Worm (Caenorhabditis elegans) whole organism, L2 larva: ENCODE measurements around the gene taf-2.

Experiments
- C34F6.9 ChIP-seq: fragments of 150-350 bp; optimal IDR thresholded peaks from 2 replicates; lab custom pipeline; 2014; ENCODE audit warnings: missing biosample characterization, missing genetic modification characterization
- R02D3.7 ChIP-seq: fragments of 150-350 bp; optimal IDR thresholded peaks from 2 replicates; lab custom pipeline; 2014; ENCODE audit warnings: missing biosample characterization, missing genetic modification characterization
- blmp-1 ChIP-seq: sonication (generic microtip); optimal IDR thresholded peaks from 2 replicates; lab custom pipeline; 2017; ENCODE audit warnings: missing genetic modification characterization, mild to moderate bottlenecking, missing compliant biosample characterization, antibody characterized with exemption, moderate library complexity; ENCODE audit not compliant: insufficient read depth
- elt-1 ChIP-seq: fragments of 150-350 bp; optimal IDR thresholded peaks from 2 replicates; lab custom pipeline; 2014; ENCODE audit warnings: missing biosample characterization, missing genetic modification characterization
- elt-3 ChIP-seq: sonication (generic microtip); optimal IDR thresholded peaks from 2 replicates; lab custom pipeline; 2017; ENCODE audit warnings: missing biosample characterization, missing genetic modification characterization
- nhr-23 ChIP-seq: fragments of 150-350 bp; optimal IDR thresholded peaks from 2 replicates; lab custom pipeline; 2014; ENCODE audit warnings: missing biosample characterization, missing genetic modification reagents, missing genetic modification characterization
- nhr-237 ChIP-seq: fragments of 150-350 bp; optimal IDR thresholded peaks from 2 replicates; lab custom pipeline; 2014; ENCODE audit warnings: missing biosample characterization, missing genetic modification characterization
- nhr-25 ChIP-seq: fragments of 150-350 bp; sonication (generic microtip); optimal IDR thresholded peaks from 3 replicates; lab custom pipeline; 2014; ENCODE audit warnings: missing biosample characterization, missing genetic modification characterization
- nhr-6 ChIP-seq: fragments of 150-350 bp; optimal IDR thresholded peaks from 2 replicates; lab custom pipeline; 2014; ENCODE audit warnings: missing biosample characterization, missing genetic modification characterization
- skn-1 ChIP-seq: sonication (generic microtip); optimal IDR thresholded peaks from 2 replicates; lab custom pipeline; 2017; ENCODE audit warnings: missing biosample characterization, missing genetic modification characterization
- unc-39 ChIP-seq: fragments of 150-350 bp; optimal IDR thresholded peaks from 2 replicates; lab custom pipeline; 2014; ENCODE audit warnings: missing biosample characterization, missing genetic modification characterization
- unc-55 ChIP-seq: fragments of 150-350 bp; sonication (generic microtip); optimal IDR thresholded peaks from 3 replicates; lab custom pipeline; 2014; ENCODE audit warnings: missing biosample characterization, missing genetic modification reagents, missing genetic modification characterization
- ztf-11 ChIP-seq: sonication (generic microtip); optimal IDR thresholded peaks from 2 replicates; lab custom pipeline; 2017; ENCODE audit warnings: missing biosample characterization, missing genetic modification characterization
- ztf-4 ChIP-seq: fragments of 150-350 bp; optimal IDR thresholded peaks from 2 replicates; lab custom pipeline; 2014; ENCODE audit warnings: missing biosample characterization, missing genetic modification characterization

DNA sequence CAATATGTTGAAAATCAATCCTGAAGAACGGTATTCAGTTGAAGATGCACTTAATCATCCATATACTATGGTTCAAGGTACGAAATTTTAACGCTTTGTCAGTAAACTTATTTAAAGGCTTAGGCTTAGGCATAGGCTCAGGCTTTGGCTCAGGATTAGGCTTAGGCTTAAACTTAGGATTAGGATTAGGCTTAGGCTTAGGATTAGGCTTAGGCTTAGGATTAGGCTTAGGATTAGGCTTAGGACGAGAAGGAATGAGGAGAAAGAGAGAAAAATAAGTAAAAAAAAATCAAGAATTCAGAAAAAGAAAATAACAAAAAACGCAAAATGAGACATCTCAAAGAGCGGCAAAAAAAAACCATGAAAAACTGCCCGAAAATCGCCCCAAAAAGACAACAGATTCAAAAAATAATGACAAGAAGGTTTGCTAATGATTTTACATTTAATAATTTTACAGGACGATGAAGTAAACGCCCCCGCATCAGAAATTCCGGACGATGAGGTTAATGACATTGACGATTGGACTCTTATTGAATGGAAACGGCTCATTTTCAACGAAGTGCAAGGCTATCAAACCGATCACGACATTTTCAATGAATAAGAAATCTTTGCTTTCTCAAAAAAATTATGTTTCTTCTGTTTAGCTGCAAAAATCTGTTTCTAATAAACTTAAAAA, 15.3 kb upstream of the taf-2 start:
- TF ChIP-seq skn-1 (tag; lab: Kevin White, UChicago) = no peak
- TF ChIP-seq blmp-1 (tag; lab: Kevin White, UChicago) = no peak
- no peak for TF ChIP-seq elt-1 (tag; lab: Kevin White, UChicago)
- no peak for TF ChIP-seq unc-39 (tag; lab: Kevin White, UChicago)
- TF ChIP-seq unc-55 (GFP tag; lab: Kevin White, UChicago) = no peak
- no peak for TF ChIP-seq nhr-6
- no peak for TF ChIP-seq nhr-25 (tag; lab: Kevin White, UChicago)
- no peak for TF ChIP-seq nhr-23 (tag; lab: Kevin White, UChicago)
- no peak for TF ChIP-seq elt-3 (tag; lab: Kevin White, UChicago)
- no peak for TF ChIP-seq C34F6.9
- TF ChIP-seq ztf-4 (tag; lab: Kevin White, UChicago) = no peak
- no peak for TF ChIP-seq nhr-237 (tag; lab: Kevin White, UChicago)
- TF ChIP-seq ztf-11 (tag; lab: Kevin White, UChicago) = no peak
- no peak for TF ChIP-seq R02D3.7
